Fruit fly (Drosophila melanogaster) ovary, adult (tissue): ENCODE data around the gene RpS13.
A peak's percentile ranks its signal among the peaks of the same experiment; 100 is the strongest.

Source experiments
- CG17801 ChIP-seq: fragments of 200-800 bp; optimal IDR thresholded peaks from 2 replicates; lab custom pipeline; 2019; ENCODE audit warnings: missing biosample characterization, mild to moderate bottlenecking, missing genetic modification characterization, moderate library complexity; ENCODE audit not compliant: partially characterized antibody

The RpS13 gene

DNA sequence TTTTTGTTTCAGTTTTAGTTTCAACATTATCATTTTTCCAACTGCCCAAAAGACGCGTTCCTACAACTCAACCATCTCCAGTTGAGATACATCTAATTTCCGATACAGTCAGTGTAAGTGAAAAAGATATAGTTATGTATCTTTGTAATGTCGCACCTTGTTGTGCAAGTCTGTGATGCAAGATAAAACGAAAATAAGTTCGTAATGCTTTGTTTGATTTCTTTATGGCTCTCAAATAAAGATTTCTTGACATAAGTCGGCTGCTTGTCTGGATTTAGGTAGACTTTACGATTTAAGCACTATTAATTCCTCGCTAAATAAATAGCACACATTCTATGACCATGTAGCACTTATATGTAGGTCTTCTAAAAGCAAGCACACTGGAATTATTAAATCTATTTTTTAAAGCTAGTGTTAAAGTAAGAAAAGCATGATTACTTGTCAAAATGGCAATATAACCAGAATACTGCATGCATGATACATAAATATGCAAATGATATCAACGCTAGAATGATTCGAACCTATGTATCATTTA is 20.6 kb upstream of the RpS13 start:
- TF ChIP-seq CG17801 (GFP tag; lab: Kevin White, UChicago), result no peak

DNA sequence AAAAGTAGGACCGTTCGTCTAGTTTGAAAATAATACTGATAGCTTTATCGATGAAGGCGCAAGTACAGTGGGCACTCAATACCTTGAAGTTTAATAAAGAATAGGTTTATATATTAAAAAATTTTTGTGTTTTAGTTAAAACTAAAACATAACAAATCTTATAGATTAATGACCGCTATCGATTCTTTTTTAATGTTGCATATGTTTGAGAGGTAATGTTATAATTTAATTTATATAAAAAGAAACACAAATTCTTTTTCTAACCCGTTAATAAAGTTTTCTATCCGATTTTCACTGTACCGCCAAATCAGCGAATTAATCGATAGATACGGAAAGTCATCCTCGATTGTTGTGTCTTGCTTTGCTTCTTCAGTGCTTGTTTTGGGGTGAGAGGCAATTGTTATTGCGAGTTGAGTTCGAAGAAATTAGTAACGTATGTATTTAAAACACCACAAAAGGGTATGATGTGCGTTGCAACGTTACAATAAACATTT is 19.7 kb upstream of the RpS13 start, which contains the start of the genes Dad1 and CG13384:
Dad1 (minus strand) TSS at position 30 of the 494 bp plus-strand sequence.
CG13384 (plus strand) TSS at position 348 of the 494 bp plus-strand sequence.
- peak; percentile 98 for TF ChIP-seq CG17801 (GFP tag; lab: Kevin White, UChicago)

DNA sequence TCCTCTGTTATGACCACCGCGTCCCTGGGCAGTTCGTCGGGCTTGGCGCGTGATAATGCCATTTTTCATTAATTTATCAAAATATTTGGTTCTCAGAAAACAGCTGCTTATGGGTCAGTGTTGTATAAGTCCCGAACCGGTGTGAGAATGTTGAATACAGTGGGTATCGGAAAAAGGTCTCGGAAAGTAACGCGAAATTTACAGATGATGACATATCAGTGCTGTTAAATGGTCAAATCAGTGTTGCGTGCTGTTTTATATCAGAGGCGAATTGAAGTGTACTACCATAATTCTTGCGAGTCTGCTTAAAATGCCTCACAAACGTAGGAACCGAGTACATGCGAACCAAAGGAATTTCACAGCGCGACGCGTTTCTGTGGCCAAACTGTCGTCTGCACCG is 18.2 kb upstream of the RpS13 start, which contains the start of the genes CG13392 and Rcd4:
CG13392 (minus strand) TSS at position 162 of the 400 bp plus-strand sequence.
Rcd4 (plus strand) TSS at position 216 of the 400 bp plus-strand sequence.
- TF ChIP-seq CG17801 (GFP tag; lab: Kevin White, UChicago), result peak; percentile 63

DNA sequence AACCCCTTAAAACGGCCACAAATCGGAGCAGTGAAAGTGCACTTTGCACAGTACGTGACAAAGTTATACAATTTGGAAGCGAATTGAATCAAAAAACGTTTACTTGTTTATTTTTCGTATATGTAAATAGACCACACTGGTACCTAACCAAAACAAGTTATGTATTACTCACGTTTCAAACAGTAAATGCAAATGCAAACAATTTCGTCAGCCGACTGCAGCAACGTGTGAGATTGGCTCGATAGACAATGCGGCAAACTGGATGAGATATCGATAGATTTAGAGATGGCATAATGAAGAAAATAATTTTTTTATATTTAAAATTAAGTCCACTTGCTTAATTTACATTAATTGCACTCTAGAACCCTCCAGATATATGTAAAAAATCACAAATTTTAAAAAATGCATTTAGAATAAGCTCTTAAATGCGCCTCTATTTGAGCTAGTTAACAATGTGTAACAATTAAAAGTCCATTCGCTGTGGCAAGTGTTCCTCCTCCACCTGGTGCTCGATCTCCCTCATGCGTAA is 17.1 kb upstream of the RpS13 start, which contains the start of gene AlaRS:
AlaRS (minus strand) TSS at position 257 of the 529 bp plus-strand sequence.
- peak; percentile 72 for TF ChIP-seq CG17801 (GFP tag; lab: Kevin White, UChicago)

DNA sequence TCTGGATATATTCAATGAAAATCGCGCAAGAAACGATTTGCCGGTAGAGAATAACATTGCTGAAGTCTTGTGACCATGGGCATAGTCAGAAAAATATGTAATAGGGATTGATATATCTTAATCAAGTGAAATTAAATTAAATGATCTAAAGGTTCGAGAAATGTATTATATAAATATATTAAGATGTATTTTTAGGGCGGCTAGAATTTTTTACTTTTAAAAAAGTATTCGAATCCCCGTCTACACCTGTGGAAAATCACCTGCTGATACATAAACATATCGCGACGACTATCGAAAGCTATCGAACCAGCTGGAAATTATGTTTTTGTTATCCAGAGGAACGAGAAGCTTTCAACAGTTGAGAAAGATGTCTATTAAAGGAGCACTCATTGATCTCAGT is 12.3 kb upstream of the RpS13 start, which contains the start of the genes CG13390 and CG17294:
CG13390 (minus strand) TSS at position 81 of the 400 bp plus-strand sequence.
CG17294 (plus strand) TSS at position 319 of the 400 bp plus-strand sequence.
- peak; percentile 100 for TF ChIP-seq CG17801 (GFP tag; lab: Kevin White, UChicago)

DNA sequence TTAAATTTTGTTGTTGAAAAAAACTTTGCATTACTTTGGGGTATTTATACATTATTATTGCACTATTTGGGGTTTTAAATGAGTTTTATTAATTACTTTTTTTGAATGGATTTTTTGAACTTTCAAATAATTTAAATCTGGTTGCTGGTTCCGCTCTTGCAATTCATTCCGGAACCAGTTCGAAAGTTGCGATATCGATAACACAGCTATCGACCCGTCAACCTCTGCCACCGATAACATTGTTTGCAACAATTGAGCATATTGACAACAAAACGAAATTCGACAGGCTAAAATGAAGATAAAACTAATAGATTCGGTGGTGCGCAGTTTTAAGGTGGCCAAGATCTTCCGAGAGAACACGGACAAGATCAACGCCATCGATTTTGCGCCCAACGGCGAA is 9.8 kb upstream of the RpS13 start, which contains the start of gene Wdr82:
Wdr82 (plus strand) TSS at position 227 of the 400 bp plus-strand sequence.
- peak; percentile 12 for TF ChIP-seq CG17801 (GFP tag; lab: Kevin White, UChicago)

DNA sequence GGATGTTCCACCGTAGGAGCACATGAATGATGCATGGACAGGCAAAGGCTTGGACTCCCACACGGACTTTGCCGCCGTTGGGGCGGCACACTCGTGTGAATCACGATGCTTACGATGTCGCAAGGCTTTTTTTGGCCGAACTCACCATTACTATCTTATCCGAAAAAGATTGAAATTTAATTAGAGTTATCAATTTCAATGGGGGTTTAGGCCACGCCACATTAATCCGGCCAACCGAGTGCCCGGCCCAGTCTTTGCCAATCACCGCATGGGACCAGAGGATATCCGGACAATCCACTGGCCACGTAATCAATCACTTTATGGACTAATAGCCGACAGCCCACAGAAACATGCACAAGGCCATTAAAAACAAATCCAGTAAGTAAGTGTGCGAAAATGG is 7.8 kb upstream of the RpS13 start:
- no peak for TF ChIP-seq CG17801 (GFP tag; lab: Kevin White, UChicago)

DNA sequence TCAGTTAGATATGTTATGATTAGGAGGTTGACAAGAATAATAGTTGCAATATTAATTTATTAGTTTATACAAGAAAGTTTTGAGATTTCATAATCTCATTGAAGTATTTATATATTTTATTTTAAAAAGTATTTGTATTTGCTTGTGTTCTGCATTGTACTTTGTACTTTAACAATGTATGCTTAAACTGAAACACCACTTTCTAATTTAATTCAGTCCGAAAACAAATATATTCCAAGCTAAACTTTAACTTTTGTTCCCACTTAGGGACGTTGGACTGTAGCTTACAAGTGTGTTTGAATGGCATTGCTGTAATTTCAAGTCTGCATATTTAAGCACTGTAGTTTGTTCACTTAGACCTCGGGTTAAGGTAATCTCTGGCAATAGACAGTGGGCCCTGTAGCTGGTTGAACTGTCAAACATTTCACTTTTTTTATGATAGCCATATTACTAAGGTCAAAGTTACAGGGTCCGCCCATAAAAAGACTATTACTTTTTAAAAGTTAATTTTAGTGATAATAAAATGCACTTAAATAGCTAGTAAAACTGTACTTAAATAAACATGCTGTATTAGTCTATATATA is 7.0 kb upstream of the RpS13 start:
- peak; percentile 49 for TF ChIP-seq CG17801 (GFP tag; lab: Kevin White, UChicago)

- TF ChIP-seq CG17801 (GFP tag; lab: Kevin White, UChicago), result peak; percentile 80
Measured at dm6 chr2L:8370364-8371326, 6.2 kb upstream of the RpS13 start, which contains the start of gene CG17292. Gene CG17292, plus strand, starts transcription at chr2L:8370454.

dm6 chr2L:8365701-8366643 is 1.5 kb upstream of the RpS13 start, which contains the start of gene Pp2A-29B:
Gene Pp2A-29B, plus strand, starts transcription at chr2L:8366038.
- peak; percentile 32 for TF ChIP-seq CG17801 (GFP tag; lab: Kevin White, UChicago)

- no peak for TF ChIP-seq CG17801 (GFP tag; lab: Kevin White, UChicago)
Measured at dm6 chr2L:8362955-8363285, 1.5 kb downstream of the RpS13 start.

dm6 chr2L:8362273-8362954 is 2.0 kb downstream of the RpS13 start, which contains the start of gene CG7627:
Gene CG7627, minus strand, starts transcription at chr2L:8362469.
- TF ChIP-seq CG17801 (GFP tag; lab: Kevin White, UChicago), result peak; percentile 63
